Fruit fly (Drosophila melanogaster) whole organism, embryonic: ENCODE results near the gene Npc2a.

Source experiments
- Adf1 ChIP-seq: fragments of 200-800 bp; sonication (Bioruptor generic); IDR thresholded peaks from 2 replicates; pipeline ENCODE4 v1.3.6; 2022; ENCODE audit warnings: missing biosample characterization, missing genetic modification characterization
- B-H1 ChIP-seq: fragments of 200-800 bp; sonication (Bioruptor generic); IDR thresholded peaks from 3 replicates; pipeline ENCODE4 v1.3.6; 2022; ENCODE audit warnings: missing biosample characterization, missing genetic modification characterization
- CG10267 ChIP-seq: fragments of 200-800 bp; sonication (Bioruptor generic); optimal IDR thresholded peaks from 2 replicates; lab custom pipeline; 2018; ENCODE audit warnings: missing biosample characterization, mild to moderate bottlenecking, missing genetic modification characterization, moderate library complexity
- CG10366 ChIP-seq: fragments of 200-800 bp; sonication (Bioruptor generic); IDR thresholded peaks from 2 replicates; pipeline ENCODE4 v1.3.6; 2022; ENCODE audit warnings: missing biosample characterization, missing genetic modification characterization
- CG13123 ChIP-seq: fragments of 200-800 bp; sonication (Bioruptor generic); optimal IDR thresholded peaks from 2 replicates; lab custom pipeline; 2016; ENCODE audit warnings: missing biosample characterization, missing genetic modification characterization
- CG13296 ChIP-seq: fragments of 200-800 bp; sonication (Bioruptor generic); optimal IDR thresholded peaks from 3 replicates; lab custom pipeline; 2018; ENCODE audit warnings: missing biosample characterization, mild to moderate bottlenecking, missing genetic modification characterization
- CG17186 ChIP-seq: fragments of 200-800 bp; sonication (Bioruptor generic); optimal IDR thresholded peaks from 3 replicates; lab custom pipeline; 2017; ENCODE audit warnings: missing biosample characterization, missing genetic modification reagents, missing genetic modification characterization
- CG17359 ChIP-seq: fragments of 200-800 bp; sonication (Bioruptor generic); optimal IDR thresholded peaks from 3 replicates; lab custom pipeline; 2018; ENCODE audit warnings: missing biosample characterization, mild to moderate bottlenecking, missing genetic modification characterization, moderate library complexity
- CG18262 ChIP-seq: fragments of 200-800 bp; optimal IDR thresholded peaks from 3 replicates; lab custom pipeline; 2019; ENCODE audit warnings: missing biosample characterization, mild to moderate bottlenecking, missing genetic modification characterization, moderate library complexity
- CG2875 ChIP-seq: fragments of 200-800 bp; sonication (Bioruptor generic); optimal IDR thresholded peaks from 2 replicates; lab custom pipeline; 2017; ENCODE audit warnings: missing biosample characterization, mild to moderate bottlenecking, missing genetic modification characterization, missing genetic modification reagents
- CG30020 ChIP-seq: fragments of 200-800 bp; optimal IDR thresholded peaks from 2 replicates; lab custom pipeline; 2019; ENCODE audit warnings: missing biosample characterization, mild to moderate bottlenecking, missing genetic modification characterization, moderate library complexity
- CG31365 ChIP-seq: fragments of 200-800 bp; sonication (Bioruptor generic); optimal IDR thresholded peaks from 2 replicates; lab custom pipeline; 2018; ENCODE audit warnings: missing biosample characterization, mild to moderate bottlenecking, missing genetic modification characterization
- CG4328 ChIP-seq: fragments of 200-800 bp; sonication (Bioruptor generic); optimal IDR thresholded peaks from 3 replicates; lab custom pipeline; 2017; ENCODE audit warnings: missing biosample characterization, missing genetic modification reagents, missing genetic modification characterization
- CG4617 ChIP-seq: fragments of 200-800 bp; sonication (Bioruptor generic); optimal IDR thresholded peaks from 3 replicates; lab custom pipeline; 2016; ENCODE audit warnings: missing biosample characterization, missing genetic modification characterization, borderline replicate concordance
- CG6175 ChIP-seq: fragments of 200-800 bp; sonication (Bioruptor generic); IDR thresholded peaks from 3 replicates; pipeline ENCODE4 v1.3.6; 2022; ENCODE audit warnings: missing biosample characterization, missing genetic modification characterization
- CG6813 ChIP-seq: fragments of 200-800 bp; sonication (Bioruptor generic); optimal IDR thresholded peaks from 2 replicates; lab custom pipeline; 2017; ENCODE audit warnings: missing biosample characterization, missing genetic modification characterization, mild to moderate bottlenecking, moderate library complexity, missing genetic modification reagents
- CG7987 ChIP-seq: fragments of 200-800 bp; sonication (Bioruptor generic); optimal IDR thresholded peaks from 2 replicates; lab custom pipeline; 2018; ENCODE audit warnings: missing biosample characterization, mild to moderate bottlenecking, missing genetic modification characterization, moderate library complexity
- CG8089 ChIP-seq: fragments of 200-800 bp; sonication (Bioruptor generic); optimal IDR thresholded peaks from 3 replicates; lab custom pipeline; 2016; ENCODE audit warnings: missing biosample characterization, missing genetic modification characterization
- CG9727 ChIP-seq: fragments of 200-800 bp; sonication (Bioruptor generic); optimal IDR thresholded peaks from 3 replicates; lab custom pipeline; 2017; ENCODE audit warnings: missing biosample characterization, mild to moderate bottlenecking, missing genetic modification characterization
- Dek ChIP-seq: fragments of 200-800 bp; sonication (Bioruptor generic); optimal IDR thresholded peaks from 3 replicates; lab custom pipeline; 2019; ENCODE audit warnings: missing biosample characterization, mild to moderate bottlenecking, missing genetic modification characterization, moderate library complexity
- Dll ChIP-seq: fragments of 200-800 bp; sonication (Bioruptor generic); IDR thresholded peaks from 4 replicates; pipeline ENCODE4 v1.3.6; 2022; ENCODE audit warnings: missing biosample characterization, missing genetic modification characterization; ENCODE audit not compliant: partially characterized antibody
- HLH3B ChIP-seq: fragments of 200-800 bp; sonication (Bioruptor generic); IDR thresholded peaks from 2 replicates; pipeline ENCODE4 v1.3.6; 2022; ENCODE audit warnings: missing biosample characterization, missing genetic modification characterization
- HLH54F ChIP-seq: fragments of 200-800 bp; sonication (Bioruptor generic); optimal IDR thresholded peaks from 3 replicates; lab custom pipeline; 2016; ENCODE audit warnings: missing biosample characterization, missing genetic modification characterization
- Lhr ChIP-seq: fragments of 200-800 bp; sonication (Bioruptor generic); optimal IDR thresholded peaks from 3 replicates; lab custom pipeline; 2017; ENCODE audit warnings: mild to moderate bottlenecking, missing biosample characterization, missing genetic modification reagents, missing genetic modification characterization
- Lpt ChIP-seq: fragments of >200 bp; optimal IDR thresholded peaks from 2 replicates; lab custom pipeline; 2018; ENCODE audit warnings: missing biosample characterization, missing genetic modification characterization
- NK7.1 ChIP-seq: fragments of 200-800 bp; sonication (Bioruptor generic); optimal IDR thresholded peaks from 3 replicates; lab custom pipeline; 2016; ENCODE audit warnings: missing biosample characterization, missing genetic modification characterization
- Neu2 ChIP-seq: fragments of 200-800 bp; sonication (Bioruptor generic); optimal IDR thresholded peaks from 3 replicates; lab custom pipeline; 2016; ENCODE audit warnings: missing biosample characterization, missing genetic modification characterization, borderline replicate concordance
- Nf-YA ChIP-seq: fragments of 200-800 bp; sonication (Bioruptor generic); IDR thresholded peaks from 2 replicates; pipeline ENCODE4 v1.3.6; 2022; ENCODE audit warnings: missing biosample characterization, missing genetic modification characterization
- Ravus ChIP-seq: fragments of 200-800 bp; sonication (Bioruptor generic); IDR thresholded peaks from 2 replicates; pipeline ENCODE4 v1.3.6; 2022; ENCODE audit warnings: missing biosample characterization, missing genetic modification characterization
- ab ChIP-seq: fragments of 200-800 bp; sonication (Bioruptor generic); optimal IDR thresholded peaks from 2 replicates; lab custom pipeline; 2016; ENCODE audit warnings: missing biosample characterization, missing genetic modification characterization
- aop ChIP-seq: fragments of 200-800 bp; sonication (Bioruptor generic); IDR thresholded peaks from 2 replicates; pipeline ENCODE4 v1.3.6; 2022; ENCODE audit warnings: missing biosample characterization, missing genetic modification characterization
- ato ChIP-seq: fragments of 200-800 bp; sonication (Bioruptor generic); IDR thresholded peaks from 2 replicates; pipeline ENCODE4 v1.3.6; 2022; ENCODE audit warnings: missing biosample characterization, missing genetic modification characterization; ENCODE audit not compliant: partially characterized antibody
- bsh ChIP-seq, 2 experiments: fragments of 200-800 bp; sonication (Bioruptor generic); optimal IDR thresholded peaks; 2 replicates each; lab custom pipeline; 2017 to 2018; ENCODE audit warnings: mild to moderate bottlenecking in 2 of 2, missing biosample characterization in 2 of 2, missing genetic modification characterization in 2 of 2, moderate library complexity in 1 of 2
- crol ChIP-seq: fragments of 200-800 bp; sonication (Bioruptor generic); IDR thresholded peaks from 2 replicates; pipeline ENCODE4 v1.3.6; 2022; ENCODE audit warnings: missing biosample characterization, missing genetic modification characterization
- gfzf ChIP-seq: fragments of 200-800 bp; sonication (Bioruptor generic); optimal IDR thresholded peaks from 2 replicates; lab custom pipeline; 2016; ENCODE audit warnings: missing biosample characterization, mild to moderate bottlenecking, missing genetic modification characterization, moderate library complexity
- gsb-n ChIP-seq: fragments of 200-800 bp; sonication (Bioruptor generic); optimal IDR thresholded peaks from 3 replicates; lab custom pipeline; 2018; ENCODE audit warnings: missing biosample characterization, mild to moderate bottlenecking, missing genetic modification characterization
- hth ChIP-seq: fragments of >200 bp; optimal IDR thresholded peaks from 2 replicates; lab custom pipeline; 2017; ENCODE audit warnings: inconsistent platforms
- inv ChIP-seq: fragments of 200-800 bp; sonication (Bioruptor generic); IDR thresholded peaks from 2 replicates; pipeline ENCODE4 v1.3.6; 2022; ENCODE audit warnings: missing biosample characterization, missing genetic modification characterization; ENCODE audit not compliant: partially characterized antibody
- luna ChIP-seq: fragments of 200-800 bp; sonication (Bioruptor generic); optimal IDR thresholded peaks from 2 replicates; lab custom pipeline; 2016; ENCODE audit warnings: missing biosample characterization, missing genetic modification characterization
- nau ChIP-seq: fragments of 200-800 bp; sonication (Bioruptor generic); optimal IDR thresholded peaks from 3 replicates; lab custom pipeline; 2017; ENCODE audit warnings: missing biosample characterization, mild to moderate bottlenecking, missing genetic modification characterization, missing genetic modification reagents
- nmo ChIP-seq: fragments of 200-800 bp; sonication (Bioruptor generic); optimal IDR thresholded peaks from 2 replicates; lab custom pipeline; 2018; ENCODE audit warnings: missing biosample characterization, mild to moderate bottlenecking, missing genetic modification characterization, moderate library complexity
- onecut ChIP-seq: fragments of 200-800 bp; sonication (Bioruptor generic); IDR thresholded peaks from 2 replicates; pipeline ENCODE4 v1.3.6; 2022; ENCODE audit warnings: missing biosample characterization, missing genetic modification characterization
- prd ChIP-seq, 3 experiments: fragments of >200 bp in 2 of 3; fragments of 200-800 bp in 1 of 3; sonication (Bioruptor generic) in 1 of 3; optimal IDR thresholded peaks in 2 of 3; IDR thresholded peaks in 1 of 3; 2 replicates in 2 of 3; 3 replicates in 1 of 3; pipeline versions ENCODE4 v1.3.6 to Lab custom; 2017 to 2022; ENCODE audit warnings: missing biosample characterization in 1 of 3, missing genetic modification characterization in 1 of 3
- pzg ChIP-seq: fragments of 200-800 bp; sonication (Bioruptor generic); optimal IDR thresholded peaks from 3 replicates; lab custom pipeline; 2018; ENCODE audit warnings: missing biosample characterization, mild to moderate bottlenecking, missing genetic modification characterization, moderate library complexity
- trem ChIP-seq: fragments of 200-800 bp; optimal IDR thresholded peaks from 3 replicates; lab custom pipeline; 2019; ENCODE audit warnings: missing biosample characterization, mild to moderate bottlenecking, missing genetic modification characterization, moderate library complexity
- vvl ChIP-seq: fragments of 200-800 bp; sonication (Bioruptor generic); IDR thresholded peaks from 2 replicates; pipeline ENCODE4 v1.3.6; 2022; ENCODE audit warnings: missing biosample characterization, missing genetic modification characterization
- yki ChIP-seq: fragments of >200 bp; optimal IDR thresholded peaks from 3 replicates; lab custom pipeline; 2018
- zfh1 ChIP-seq: fragments of 200-800 bp; sonication (Bioruptor generic); IDR thresholded peaks from 3 replicates; pipeline ENCODE4 v1.3.6; 2022; ENCODE audit warnings: missing biosample characterization, missing genetic modification characterization

Gene Npc2a

DNA sequence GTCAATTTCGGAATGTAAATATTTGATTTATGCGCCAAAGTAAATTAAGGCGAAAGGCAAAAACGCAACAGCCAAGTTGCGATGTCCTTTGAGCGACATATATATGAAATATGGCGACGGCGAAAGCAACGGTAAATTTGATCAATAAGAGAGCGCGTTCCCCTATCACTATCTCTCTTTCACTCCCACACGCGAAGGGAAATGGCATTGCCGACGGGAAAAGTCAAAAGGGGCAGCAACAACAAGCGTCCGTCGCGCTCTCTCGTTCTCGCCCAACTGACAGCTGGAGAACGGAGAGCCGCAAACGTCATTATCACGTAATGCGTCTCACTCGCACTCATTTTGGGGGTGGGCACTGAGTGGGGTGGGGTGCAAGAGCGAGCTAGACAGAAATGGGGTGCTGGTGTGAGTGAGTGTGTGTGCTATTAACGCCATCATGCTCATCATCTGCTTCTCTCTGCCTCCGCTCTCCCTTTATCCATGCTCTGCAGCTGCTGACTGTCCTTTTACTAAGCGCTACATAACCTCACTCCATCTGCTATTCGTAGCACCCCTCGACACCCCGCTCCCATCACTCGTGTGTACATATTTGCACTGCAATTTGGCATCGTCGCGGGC is 17.7 kb upstream of the Npc2a start, which contains the start of gene erm (continued):
- TF ChIP-seq yki (no peak), nmo (peak; percentile 44), vvl (peak; percentile 49; the same call in 1 of the 2 replicates), Dek (tag; lab: Kevin White, UChicago) (no peak), CG4617 (GFP tag; lab: Kevin White, UChicago) (no peak), gfzf (GFP tag; lab: Kevin White, UChicago) (no peak), crol (GFP tag; lab: Robert Waterston, UW) (peak; percentile 91), inv (no peak), CG10366 (no peak), CG17186 (no peak), onecut (GFP tag; lab: Robert Waterston, UW) (peak; percentile 42), CG4328 (GFP tag; lab: Kevin White, UChicago) (no peak), NK7.1 (GFP tag; lab: Kevin White, UChicago) (no peak), CG8089 (GFP tag; lab: Kevin White, UChicago) (no peak), gsb-n (tag; lab: Kevin White, UChicago) (peak; percentile 76), CG30020 (tag; lab: Kevin White, UChicago) (no peak), trem (no peak)

DNA sequence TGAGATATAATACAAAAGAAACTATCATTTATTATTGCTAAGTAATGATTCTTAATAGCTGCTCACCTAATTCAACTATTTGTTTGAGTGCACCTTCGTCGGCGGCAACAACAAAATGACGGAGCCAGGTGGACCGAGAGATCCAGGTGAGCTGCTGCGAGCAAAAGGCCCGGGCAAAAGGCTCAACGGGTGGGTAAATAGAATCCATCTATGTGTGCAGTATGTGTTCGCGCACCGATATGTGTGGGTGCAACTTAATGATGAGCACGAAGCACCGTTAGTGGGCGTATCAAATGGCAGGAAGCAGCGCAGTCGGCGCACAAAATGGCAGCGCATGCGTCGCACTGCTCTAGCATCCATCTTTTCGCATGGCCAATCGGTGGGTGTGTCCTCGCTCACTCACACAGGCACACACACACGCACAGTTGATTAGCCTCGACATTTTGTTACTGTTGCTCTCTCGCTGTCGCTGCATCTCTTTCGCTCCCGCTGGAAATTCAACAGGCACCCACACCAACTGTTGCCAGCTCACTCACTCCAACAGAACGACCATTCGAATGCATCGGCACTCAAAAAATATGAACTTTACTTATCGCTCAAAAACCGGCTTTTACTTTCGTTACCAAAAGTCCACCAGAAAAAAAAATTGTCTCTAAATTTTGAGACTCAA is 15.5 kb upstream of the Npc2a start:
- peak; percentile 82 for TF ChIP-seq Nf-YA (GFP tag; lab: Robert Waterston, UW)
- TF ChIP-seq HLH3B (GFP tag; lab: Robert Waterston, UW), result 0 out of 2 replicates have a peak, but pooled peaks have one; percentile 11
- no peak for TF ChIP-seq Neu2 (GFP tag; lab: Kevin White, UChicago)
- TF ChIP-seq CG7987 (GFP tag; lab: Kevin White, UChicago), result no peak
- TF ChIP-seq CG18262 (tag; lab: Kevin White, UChicago), result no peak
- no peak for TF ChIP-seq CG31365
- TF ChIP-seq luna (GFP tag; lab: Kevin White, UChicago), result no peak
- no peak for TF ChIP-seq CG10267 (tag; lab: Kevin White, UChicago)
- TF ChIP-seq nau (GFP tag; lab: Kevin White, UChicago), result no peak
- no peak for TF ChIP-seq ato (GFP tag; lab: Robert Waterston, UW)
- 0 out of 4 replicates have a peak, but pooled peaks have one; percentile 30 for TF ChIP-seq Dll (GFP tag; lab: Robert Waterston, UW)
- TF ChIP-seq B-H1, result no peak
- TF ChIP-seq CG2875 (GFP tag; lab: Kevin White, UChicago), result no peak
- no peak for TF ChIP-seq prd (optimal IDR thresholded peaks at IDR 0.05; lab: Kevin White, UChicago)
- TF ChIP-seq prd (GFP tag; IDR thresholded peaks at IDR 0.05; lab: Robert Waterston, UW), result peak; percentile 43; the same call in 1 of the 3 replicates
- no peak for TF ChIP-seq HLH54F (GFP tag; lab: Kevin White, UChicago)
- no peak for TF ChIP-seq ab
- no peak for TF ChIP-seq CG13123 (GFP tag; lab: Kevin White, UChicago)
- TF ChIP-seq pzg (GFP tag; lab: Kevin White, UChicago), result no peak
- no peak for TF ChIP-seq aop (GFP tag; lab: Robert Waterston, UW)
- TF ChIP-seq bsh (GFP tag; optimal IDR thresholded peaks at IDR 0.05; lab: Kevin White, UChicago), result no peak
- TF ChIP-seq hth (lab: Kevin White, UChicago), result no peak
- 0 out of 3 replicates have a peak, but pooled peaks have one; percentile 18 for TF ChIP-seq zfh1
- no peak for TF ChIP-seq Lhr (GFP tag; lab: Kevin White, UChicago)
- TF ChIP-seq CG6175 (GFP tag; lab: Robert Waterston, UW), result no peak
- no peak for TF ChIP-seq CG9727 (GFP tag; lab: Kevin White, UChicago)
- TF ChIP-seq Adf1 (GFP tag; lab: Robert Waterston, UW), result peak; percentile 95
- no peak for TF ChIP-seq CG13296 (GFP tag; lab: Kevin White, UChicago)
- TF ChIP-seq Lpt (GFP tag; lab: Kevin White, UChicago), result no peak
- TF ChIP-seq CG6813 (GFP tag; lab: Kevin White, UChicago), result no peak
- no peak for TF ChIP-seq Ravus (GFP tag; lab: Robert Waterston, UW)
- TF ChIP-seq CG17359, result no peak
